Worm (Caenorhabditis elegans) whole organism, L2 larva: ENCODE results near the gene F59A6.3.
A peak's percentile ranks its signal among the peaks of the same experiment; 100 is the strongest.

Source experiments
- C34F6.9 ChIP-seq: fragments of 150-350 bp; optimal IDR thresholded peaks from 2 replicates; lab custom pipeline; 2014; ENCODE audit warnings: missing biosample characterization, missing genetic modification characterization
- F13H6.1 ChIP-seq: sonication (generic microtip); optimal IDR thresholded peaks from 2 replicates; lab custom pipeline; 2016; ENCODE audit warnings: missing genetic modification characterization, missing compliant biosample characterization
- R02D3.7 ChIP-seq: fragments of 150-350 bp; optimal IDR thresholded peaks from 2 replicates; lab custom pipeline; 2014; ENCODE audit warnings: missing biosample characterization, missing genetic modification characterization
- Y55F3AM.14 ChIP-seq: fragments of 200-800 bp; sonication (Bioruptor generic); optimal IDR thresholded peaks from 2 replicates; lab custom pipeline; 2018; ENCODE audit warnings: mild to moderate bottlenecking, missing genetic modification characterization, missing compliant biosample characterization
- ZK546.5 ChIP-seq: sonication (generic microtip); optimal IDR thresholded peaks from 2 replicates; lab custom pipeline; 2017; ENCODE audit warnings: missing biosample characterization, missing genetic modification characterization
- alr-1 ChIP-seq: fragments of 150-350 bp; optimal IDR thresholded peaks from 2 replicates; lab custom pipeline; 2014; ENCODE audit warnings: missing biosample characterization, missing genetic modification characterization
- aly-2 ChIP-seq: fragments of 150-350 bp; optimal IDR thresholded peaks from 2 replicates; lab custom pipeline; 2014; ENCODE audit warnings: missing biosample characterization, missing genetic modification characterization
- ama-1 ChIP-seq: fragments of 150-350 bp; optimal IDR thresholded peaks from 2 replicates; lab custom pipeline; 2018; ENCODE audit warnings: inconsistent platforms
- blmp-1 ChIP-seq: sonication (generic microtip); optimal IDR thresholded peaks from 2 replicates; lab custom pipeline; 2017; ENCODE audit warnings: missing genetic modification characterization, mild to moderate bottlenecking, missing compliant biosample characterization, antibody characterized with exemption, moderate library complexity; ENCODE audit not compliant: insufficient read depth
- ceh-16 ChIP-seq: fragments of 150-350 bp; optimal IDR thresholded peaks from 2 replicates; lab custom pipeline; 2014; ENCODE audit warnings: missing biosample characterization, missing genetic modification characterization
- ceh-82 ChIP-seq: fragments of 150-350 bp; optimal IDR thresholded peaks from 2 replicates; lab custom pipeline; 2014; ENCODE audit warnings: missing biosample characterization, missing genetic modification characterization
- crh-2 ChIP-seq: sonication (generic microtip); optimal IDR thresholded peaks from 2 replicates; lab custom pipeline; 2017; ENCODE audit warnings: missing biosample characterization, missing genetic modification characterization
- dmd-4 ChIP-seq: sonication (generic microtip); optimal IDR thresholded peaks from 2 replicates; lab custom pipeline; 2017; ENCODE audit warnings: missing biosample characterization, missing genetic modification characterization
- egl-27 ChIP-seq: sonication (generic microtip); optimal IDR thresholded peaks from 3 replicates; lab custom pipeline; 2017; ENCODE audit warnings: missing biosample characterization, missing genetic modification reagents, missing genetic modification characterization
- elt-1 ChIP-seq: fragments of 150-350 bp; optimal IDR thresholded peaks from 2 replicates; lab custom pipeline; 2014; ENCODE audit warnings: missing biosample characterization, missing genetic modification characterization
- elt-3 ChIP-seq: sonication (generic microtip); optimal IDR thresholded peaks from 2 replicates; lab custom pipeline; 2017; ENCODE audit warnings: missing biosample characterization, missing genetic modification characterization
- fos-1 ChIP-seq: fragments of 150-350 bp; optimal IDR thresholded peaks from 2 replicates; lab custom pipeline; 2014; ENCODE audit warnings: missing biosample characterization, missing genetic modification characterization
- gmeb-1 ChIP-seq: fragments of 150-350 bp; optimal IDR thresholded peaks from 2 replicates; lab custom pipeline; 2014; ENCODE audit warnings: missing biosample characterization, missing genetic modification characterization
- lin-11 ChIP-seq: fragments of 150-350 bp; sonication (generic microtip); optimal IDR thresholded peaks from 2 replicates; lab custom pipeline; 2014; ENCODE audit warnings: missing biosample characterization, missing genetic modification characterization, inconsistent platforms, mixed read lengths
- lin-13 ChIP-seq: fragments of 150-350 bp; optimal IDR thresholded peaks from 2 replicates; lab custom pipeline; 2014; ENCODE audit warnings: missing biosample characterization, missing genetic modification reagents, missing genetic modification characterization
- lin-39 ChIP-seq: fragments of 150-350 bp; optimal IDR thresholded peaks from 2 replicates; lab custom pipeline; 2014; ENCODE audit warnings: missing biosample characterization, missing genetic modification reagents, missing genetic modification characterization
- lsy-2 ChIP-seq, 2 experiments: fragments of 150-350 bp in 1 of 2; sonication (generic microtip) in 1 of 2; optimal IDR thresholded peaks; 2 replicates each; lab custom pipeline; 2014 to 2017; ENCODE audit warnings: missing biosample characterization in 2 of 2, missing genetic modification characterization in 2 of 2
- mab-5 ChIP-seq: fragments of 150-350 bp; optimal IDR thresholded peaks from 2 replicates; lab custom pipeline; 2014; ENCODE audit warnings: missing biosample characterization, missing genetic modification characterization
- mbf-1 ChIP-seq: sonication (generic microtip); optimal IDR thresholded peaks from 2 replicates; lab custom pipeline; 2017; ENCODE audit warnings: missing biosample characterization, missing genetic modification characterization
- mdl-1 ChIP-seq, 2 experiments: fragments of 150-350 bp in 1 of 2; sonication (generic microtip) in 1 of 2; optimal IDR thresholded peaks; 2 replicates each; lab custom pipeline; 2017; ENCODE audit warnings: missing biosample characterization in 2 of 2, missing genetic modification characterization in 2 of 2
- nhr-10 ChIP-seq: sonication (generic microtip); optimal IDR thresholded peaks from 2 replicates; lab custom pipeline; 2017; ENCODE audit warnings: missing biosample characterization, missing genetic modification characterization
- nhr-11 ChIP-seq: fragments of 150-350 bp; optimal IDR thresholded peaks from 2 replicates; lab custom pipeline; 2014; ENCODE audit warnings: missing biosample characterization, missing genetic modification characterization
- nhr-12 ChIP-seq: fragments of 150-350 bp; optimal IDR thresholded peaks from 2 replicates; lab custom pipeline; 2014; ENCODE audit warnings: missing biosample characterization, missing genetic modification characterization
- nhr-129 ChIP-seq: fragments of 150-350 bp; optimal IDR thresholded peaks from 2 replicates; lab custom pipeline; 2014; ENCODE audit warnings: missing biosample characterization, missing genetic modification characterization
- nhr-21 ChIP-seq: fragments of 150-350 bp; optimal IDR thresholded peaks from 2 replicates; lab custom pipeline; 2014; ENCODE audit warnings: missing biosample characterization, missing genetic modification characterization
- nhr-23 ChIP-seq: fragments of 150-350 bp; optimal IDR thresholded peaks from 2 replicates; lab custom pipeline; 2014; ENCODE audit warnings: missing biosample characterization, missing genetic modification reagents, missing genetic modification characterization
- nhr-237 ChIP-seq: fragments of 150-350 bp; optimal IDR thresholded peaks from 2 replicates; lab custom pipeline; 2014; ENCODE audit warnings: missing biosample characterization, missing genetic modification characterization
- nhr-25 ChIP-seq: fragments of 150-350 bp; sonication (generic microtip); optimal IDR thresholded peaks from 3 replicates; lab custom pipeline; 2014; ENCODE audit warnings: missing biosample characterization, missing genetic modification characterization
- nhr-6 ChIP-seq: fragments of 150-350 bp; optimal IDR thresholded peaks from 2 replicates; lab custom pipeline; 2014; ENCODE audit warnings: missing biosample characterization, missing genetic modification characterization
- nhr-77 ChIP-seq: fragments of 150-350 bp; optimal IDR thresholded peaks from 2 replicates; lab custom pipeline; 2014; ENCODE audit warnings: missing biosample characterization, missing genetic modification characterization
- sem-4 ChIP-seq: fragments of 150-350 bp; optimal IDR thresholded peaks from 2 replicates; lab custom pipeline; 2014; ENCODE audit warnings: missing biosample characterization, missing genetic modification reagents, missing genetic modification characterization
- skn-1 ChIP-seq: sonication (generic microtip); optimal IDR thresholded peaks from 2 replicates; lab custom pipeline; 2017; ENCODE audit warnings: missing biosample characterization, missing genetic modification characterization
- sma-3 ChIP-seq: sonication (generic microtip); optimal IDR thresholded peaks from 2 replicates; lab custom pipeline; 2016; ENCODE audit warnings: missing genetic modification reagents, missing genetic modification characterization, missing compliant biosample characterization
- sma-9 ChIP-seq, 2 experiments: fragments of 150-350 bp in 1 of 2; sonication (generic microtip) in 1 of 2; optimal IDR thresholded peaks; 2 replicates each; lab custom pipeline; 2014 to 2016; ENCODE audit warnings: missing genetic modification characterization in 2 of 2, mild to moderate bottlenecking in 1 of 2, missing biosample characterization in 1 of 2, missing compliant biosample characterization in 1 of 2, missing genetic modification reagents in 1 of 2, moderate library complexity in 1 of 2
- snpc-4 ChIP-seq: fragments of 150-350 bp; optimal IDR thresholded peaks from 2 replicates; lab custom pipeline; 2014; ENCODE audit warnings: missing biosample characterization, missing genetic modification characterization
- unc-39 ChIP-seq: fragments of 150-350 bp; optimal IDR thresholded peaks from 2 replicates; lab custom pipeline; 2014; ENCODE audit warnings: missing biosample characterization, missing genetic modification characterization
- unc-55 ChIP-seq: fragments of 150-350 bp; sonication (generic microtip); optimal IDR thresholded peaks from 3 replicates; lab custom pipeline; 2014; ENCODE audit warnings: missing biosample characterization, missing genetic modification reagents, missing genetic modification characterization
- unc-62 ChIP-seq: fragments of 150-350 bp; optimal IDR thresholded peaks from 2 replicates; lab custom pipeline; 2014; ENCODE audit warnings: missing biosample characterization, missing genetic modification reagents, missing genetic modification characterization
- zag-1 ChIP-seq: fragments of 150-350 bp; optimal IDR thresholded peaks from 2 replicates; lab custom pipeline; 2014; ENCODE audit warnings: missing biosample characterization, missing genetic modification characterization
- ztf-1 ChIP-seq: fragments of 200-800 bp; sonication (Bioruptor generic); conservative IDR thresholded peaks from 2 replicates; pipeline ENCODE4 v1.3.6; 2022; ENCODE audit warnings: missing genetic modification characterization, missing compliant biosample characterization
- ztf-4 ChIP-seq: fragments of 150-350 bp; optimal IDR thresholded peaks from 2 replicates; lab custom pipeline; 2014; ENCODE audit warnings: missing biosample characterization, missing genetic modification characterization

The F59A6.3 gene

ce11 chrII:5055129-5055666 lies 47.1 kb downstream of the F59A6.3 start, which contains the start of the genes ify-1 and rpl-22:
ify-1 (minus strand) TSS chrII:5055179.
rpl-22 (plus strand) TSS chrII:5055616.
- TF ChIP-seq aly-2 (tag; lab: Kevin White, UChicago), result no peak
- TF ChIP-seq nhr-21 (tag; lab: Kevin White, UChicago), result peak; percentile 94
- TF ChIP-seq Y55F3AM.14, result peak; percentile 28
- TF ChIP-seq alr-1 (tag; lab: Kevin White, UChicago), result no peak
- TF ChIP-seq egl-27, result peak; percentile 39
- peak; percentile 89 for TF ChIP-seq nhr-6 (tag; lab: Kevin White, UChicago)
- peak; percentile 71 for TF ChIP-seq ama-1 (lab: Kevin White, UChicago)
- TF ChIP-seq nhr-77 (tag; lab: Kevin White, UChicago), result peak; percentile 76
- peak; percentile 98 for TF ChIP-seq nhr-129 (tag; lab: Kevin White, UChicago)
- TF ChIP-seq snpc-4 (tag; lab: Kevin White, UChicago), result peak; percentile 94
- no peak for TF ChIP-seq mbf-1 (tag; lab: Kevin White, UChicago)
- peak; percentile 95 for TF ChIP-seq gmeb-1 (tag; lab: Kevin White, UChicago)
- TF ChIP-seq elt-3 (tag; lab: Kevin White, UChicago), result no peak
- no peak for TF ChIP-seq ztf-1
- peak; percentile 34 for TF ChIP-seq nhr-10 (tag; lab: Kevin White, UChicago)
- TF ChIP-seq dmd-4 (tag; lab: Kevin White, UChicago), result no peak
- TF ChIP-seq mdl-1 (tag; optimal IDR thresholded peaks at IDR 0.05; lab: Kevin White, UChicago), result peak in 1 of 2 experiments; percentile 51
- TF ChIP-seq unc-55 (GFP tag; lab: Kevin White, UChicago), result peak; percentile 99
- TF ChIP-seq nhr-25 (tag; lab: Kevin White, UChicago), result peak; percentile 95
- TF ChIP-seq lin-11 (tag; lab: Kevin White, UChicago), result peak; percentile 96
- TF ChIP-seq F13H6.1 (tag; lab: Kevin White, UChicago), result peak; percentile 92
- TF ChIP-seq fos-1 (tag; lab: Kevin White, UChicago), result peak; percentile 83
- TF ChIP-seq R02D3.7 (tag; lab: Kevin White, UChicago), result peak; percentile 43
- peak; percentile 94 for TF ChIP-seq sma-3
- TF ChIP-seq elt-1 (tag; lab: Kevin White, UChicago), result no peak
- peak; percentile 95 for TF ChIP-seq lin-13
- TF ChIP-seq nhr-23, result no peak
- TF ChIP-seq lin-39 (tag; lab: Kevin White, UChicago), result no peak
- TF ChIP-seq lsy-2 (tag; optimal IDR thresholded peaks at IDR 0.05; lab: Kevin White, UChicago), result peak; percentile 98 to 100
- TF ChIP-seq ZK546.5 (tag; lab: Kevin White, UChicago), result peak; percentile 83
- peak; percentile 73 for TF ChIP-seq ceh-82
- TF ChIP-seq C34F6.9 (tag; lab: Kevin White, UChicago), result peak; percentile 96
- TF ChIP-seq zag-1 (tag; lab: Kevin White, UChicago), result peak; percentile 78
- TF ChIP-seq nhr-12 (tag; lab: Kevin White, UChicago), result no peak
- TF ChIP-seq sem-4, result peak; percentile 93
- peak; percentile 71 for TF ChIP-seq ceh-16 (tag; lab: Kevin White, UChicago)
- no peak for TF ChIP-seq skn-1 (tag; lab: Kevin White, UChicago)
- peak; percentile 47 for TF ChIP-seq unc-62 (GFP tag; lab: Kevin White, UChicago)
- TF ChIP-seq ztf-4 (tag; lab: Kevin White, UChicago), result peak; percentile 90
- peak; percentile 90 for TF ChIP-seq mab-5 (tag; lab: Kevin White, UChicago)
- TF ChIP-seq sma-9 (GFP tag; optimal IDR thresholded peaks at IDR 0.05; lab: Kevin White, UChicago), result peak; percentile 94
- TF ChIP-seq sma-9 (tag; optimal IDR thresholded peaks at IDR 0.05; lab: Kevin White, UChicago), result no peak
- no peak for TF ChIP-seq nhr-237 (tag; lab: Kevin White, UChicago)
- TF ChIP-seq nhr-11, result peak; percentile 37
- TF ChIP-seq blmp-1, result peak; percentile 86
- peak; percentile 98 for TF ChIP-seq crh-2 (tag; lab: Kevin White, UChicago)
- no peak for TF ChIP-seq unc-39 (tag; lab: Kevin White, UChicago)
